Worm (Caenorhabditis elegans): ENCODE results near the gene gst-13.

- no peak for TF ChIP-seq cog-1 (tag; optimal IDR thresholded peaks at IDR 0.05)
- no peak for TF ChIP-seq ztf-29 (GFP tag; IDR thresholded peaks at IDR 0.05)
Measured at ce11 chrII:9274734-9275133, 43.5 kb downstream of the gst-13 start.

Data from whole organism, midembryonic.